Worm (Caenorhabditis elegans) whole organism, L3 larva: ENCODE data around the gene flp-18.

ENCODE experiments used
- R02D3.7 ChIP-seq: fragments of 150-350 bp; optimal IDR thresholded peaks from 2 replicates; lab custom pipeline; 2014; ENCODE audit warnings: missing biosample characterization, missing genetic modification characterization
- ZK546.5 ChIP-seq: sonication (generic microtip); optimal IDR thresholded peaks from 2 replicates; lab custom pipeline; 2017; ENCODE audit warnings: missing biosample characterization, missing genetic modification characterization
- aly-2 ChIP-seq: fragments of 150-350 bp; optimal IDR thresholded peaks from 2 replicates; lab custom pipeline; 2014; ENCODE audit warnings: missing biosample characterization, missing genetic modification characterization
- ama-1 ChIP-seq: fragments of 150-350 bp; optimal IDR thresholded peaks from 2 replicates; lab custom pipeline; 2018
- ceh-82 ChIP-seq: fragments of 150-350 bp; optimal IDR thresholded peaks from 2 replicates; lab custom pipeline; 2014; ENCODE audit warnings: missing biosample characterization, missing genetic modification characterization
- ceh-9 ChIP-seq: sonication (generic microtip); optimal IDR thresholded peaks from 2 replicates; lab custom pipeline; 2018; ENCODE audit warnings: missing biosample characterization, missing genetic modification characterization
- daf-12 ChIP-seq: fragments of 150-350 bp; optimal IDR thresholded peaks from 2 replicates; lab custom pipeline; 2014; ENCODE audit warnings: missing biosample characterization, missing genetic modification reagents, missing genetic modification characterization
- egl-27 ChIP-seq: sonication (generic microtip); optimal IDR thresholded peaks from 4 replicates; lab custom pipeline; 2017; ENCODE audit warnings: missing biosample characterization, missing genetic modification reagents, missing genetic modification characterization
- egl-5 ChIP-seq: fragments of 150-350 bp; optimal IDR thresholded peaks from 2 replicates; lab custom pipeline; 2017; ENCODE audit warnings: missing biosample characterization, missing genetic modification reagents, missing genetic modification characterization, inconsistent platforms
- elt-1 ChIP-seq: fragments of 150-350 bp; optimal IDR thresholded peaks from 2 replicates; lab custom pipeline; 2014; ENCODE audit warnings: missing biosample characterization, missing genetic modification characterization
- elt-3 ChIP-seq, 3 experiments: fragments of 150-350 bp in 1 of 3; sonication (generic microtip) in 2 of 3; optimal IDR thresholded peaks; 2 replicates in 2 of 3; 4 replicates in 1 of 3; lab custom pipeline; 2014 to 2017; ENCODE audit warnings: missing biosample characterization in 3 of 3, missing genetic modification characterization in 3 of 3
- eor-1 ChIP-seq, 2 experiments: fragments of 150-350 bp; optimal IDR thresholded peaks; 2 replicates each; lab custom pipeline; 2014 to 2018; ENCODE audit warnings: missing biosample characterization in 2 of 2, missing genetic modification characterization in 2 of 2
- fkh-10 ChIP-seq: sonication (generic microtip); optimal IDR thresholded peaks from 2 replicates; lab custom pipeline; 2017; ENCODE audit warnings: missing biosample characterization, missing genetic modification reagents, missing genetic modification characterization
- fkh-2 ChIP-seq: fragments of 150-350 bp; optimal IDR thresholded peaks from 2 replicates; lab custom pipeline; 2014; ENCODE audit warnings: missing biosample characterization, missing genetic modification reagents, missing genetic modification characterization
- fos-1 ChIP-seq: fragments of 150-350 bp; optimal IDR thresholded peaks from 2 replicates; lab custom pipeline; 2014; ENCODE audit warnings: missing biosample characterization, missing genetic modification characterization
- hmg-11 ChIP-seq: sonication (generic microtip); optimal IDR thresholded peaks from 2 replicates; lab custom pipeline; 2016; ENCODE audit warnings: missing genetic modification characterization, missing compliant biosample characterization
- jun-1 ChIP-seq: fragments of 150-350 bp; optimal IDR thresholded peaks from 2 replicates; lab custom pipeline; 2014; ENCODE audit warnings: missing biosample characterization, missing genetic modification reagents, missing genetic modification characterization
- lin-15B ChIP-seq: fragments of 150-350 bp; optimal IDR thresholded peaks from 2 replicates; lab custom pipeline; 2014; ENCODE audit warnings: missing biosample characterization, missing genetic modification characterization
- lin-39 ChIP-seq: fragments of 150-350 bp; optimal IDR thresholded peaks from 2 replicates; lab custom pipeline; 2018; ENCODE audit warnings: missing biosample characterization, missing genetic modification reagents, missing genetic modification characterization
- lsy-12 ChIP-seq: sonication (generic microtip); optimal IDR thresholded peaks from 2 replicates; lab custom pipeline; 2016; ENCODE audit warnings: mild to moderate bottlenecking, missing genetic modification characterization, missing compliant biosample characterization
- mdl-1 ChIP-seq: fragments of 150-350 bp; optimal IDR thresholded peaks from 2 replicates; lab custom pipeline; 2014; ENCODE audit warnings: missing biosample characterization, missing genetic modification characterization
- mml-1 ChIP-seq: fragments of 150-350 bp; sonication (generic microtip); optimal IDR thresholded peaks from 3 replicates; lab custom pipeline; 2014; ENCODE audit warnings: missing biosample characterization, missing genetic modification characterization
- nfya-1 ChIP-seq: sonication (generic microtip); optimal IDR thresholded peaks from 2 replicates; lab custom pipeline; 2017; ENCODE audit warnings: missing genetic modification characterization, mild to moderate bottlenecking, missing compliant biosample characterization, antibody characterized with exemption, moderate library complexity; ENCODE audit not compliant: insufficient read depth
- nhr-11 ChIP-seq: fragments of 150-350 bp; optimal IDR thresholded peaks from 2 replicates; lab custom pipeline; 2014; ENCODE audit warnings: missing biosample characterization, missing genetic modification characterization
- nhr-12 ChIP-seq: fragments of 150-350 bp; optimal IDR thresholded peaks from 2 replicates; lab custom pipeline; 2014; ENCODE audit warnings: missing biosample characterization, missing genetic modification characterization
- nhr-23 ChIP-seq: fragments of 150-350 bp; optimal IDR thresholded peaks from 2 replicates; lab custom pipeline; 2014; ENCODE audit warnings: missing biosample characterization, missing genetic modification reagents, missing genetic modification characterization
- nhr-237 ChIP-seq: fragments of 150-350 bp; optimal IDR thresholded peaks from 2 replicates; lab custom pipeline; 2014; ENCODE audit warnings: missing biosample characterization, missing genetic modification characterization
- nhr-25 ChIP-seq: sonication (generic microtip); optimal IDR thresholded peaks from 2 replicates; lab custom pipeline; 2017; ENCODE audit warnings: missing biosample characterization, missing genetic modification characterization
- nhr-28 ChIP-seq: fragments of 150-350 bp; optimal IDR thresholded peaks from 2 replicates; lab custom pipeline; 2014; ENCODE audit warnings: missing biosample characterization, missing genetic modification characterization
- nhr-43 ChIP-seq: sonication (generic microtip); optimal IDR thresholded peaks from 2 replicates; lab custom pipeline; 2016; ENCODE audit warnings: mild to moderate bottlenecking, missing genetic modification characterization, missing compliant biosample characterization; ENCODE audit not compliant: poor library complexity, severe bottlenecking
- nhr-67 ChIP-seq: fragments of 150-350 bp; optimal IDR thresholded peaks from 2 replicates; lab custom pipeline; 2014; ENCODE audit warnings: missing biosample characterization, missing genetic modification characterization
- nhr-76 ChIP-seq: fragments of 150-350 bp; sonication (generic microtip); optimal IDR thresholded peaks from 5 replicates; lab custom pipeline; 2014; ENCODE audit warnings: missing biosample characterization, missing genetic modification characterization
- nhr-77 ChIP-seq: fragments of 150-350 bp; optimal IDR thresholded peaks from 2 replicates; lab custom pipeline; 2014; ENCODE audit warnings: missing biosample characterization, missing genetic modification characterization
- pha-4 ChIP-seq: fragments of 150-350 bp; optimal IDR thresholded peaks from 2 replicates; lab custom pipeline; 2014; ENCODE audit warnings: missing biosample characterization, missing genetic modification reagents, missing genetic modification characterization
- sea-2 ChIP-seq: fragments of 150-350 bp; sonication (generic microtip); optimal IDR thresholded peaks from 4 replicates; lab custom pipeline; 2014; ENCODE audit warnings: missing biosample characterization, missing genetic modification reagents, missing genetic modification characterization
- skn-1 ChIP-seq: fragments of 150-350 bp; optimal IDR thresholded peaks from 2 replicates; lab custom pipeline; 2014; ENCODE audit warnings: missing biosample characterization, missing genetic modification characterization
- snpc-4 ChIP-seq: fragments of 150-350 bp; optimal IDR thresholded peaks from 2 replicates; lab custom pipeline; 2014; ENCODE audit warnings: missing biosample characterization, missing genetic modification characterization
- tbx-2 ChIP-seq: sonication (generic microtip); optimal IDR thresholded peaks from 2 replicates; lab custom pipeline; 2016; ENCODE audit warnings: mild to moderate bottlenecking, missing genetic modification characterization, missing compliant biosample characterization
- unc-39 ChIP-seq: sonication (generic microtip); optimal IDR thresholded peaks from 4 replicates; lab custom pipeline; 2017; ENCODE audit warnings: missing biosample characterization, missing genetic modification characterization
- unc-62 ChIP-seq: fragments of 150-350 bp; sonication (generic microtip); optimal IDR thresholded peaks from 4 replicates; lab custom pipeline; 2014; ENCODE audit warnings: missing biosample characterization, missing genetic modification reagents, missing genetic modification characterization
- zag-1 ChIP-seq: fragments of 150-350 bp; optimal IDR thresholded peaks from 2 replicates; lab custom pipeline; 2014; ENCODE audit warnings: missing biosample characterization, missing genetic modification characterization
- ztf-11 ChIP-seq: fragments of 150-350 bp; optimal IDR thresholded peaks from 2 replicates; lab custom pipeline; 2014; ENCODE audit warnings: missing biosample characterization, missing genetic modification characterization
- ztf-4 ChIP-seq: fragments of 150-350 bp; optimal IDR thresholded peaks from 2 replicates; lab custom pipeline; 2014; ENCODE audit warnings: missing biosample characterization, missing genetic modification characterization

The flp-18 gene

ce11 chrX:2978100-2978499, 40.3 kb downstream of the flp-18 start:
- TF ChIP-seq elt-3 (tag; optimal IDR thresholded peaks at IDR 0.05; lab: Kevin White, UChicago) (no peak), ama-1 (lab: Kevin White, UChicago) (no peak), ztf-4 (tag; lab: Kevin White, UChicago) (no peak), mdl-1 (no peak), ceh-9 (tag; lab: Kevin White, UChicago) (no peak), jun-1 (tag; lab: Kevin White, UChicago) (no peak), eor-1 (tag; optimal IDR thresholded peaks at IDR 0.05; lab: Kevin White, UChicago) (no peak), unc-39 (tag; lab: Kevin White, UChicago) (no peak), nhr-237 (no peak), nhr-67 (tag; lab: Kevin White, UChicago) (no peak), snpc-4 (tag; lab: Kevin White, UChicago) (no peak), nhr-12 (no peak), nfya-1 (tag; lab: Kevin White, UChicago) (no peak), ztf-11 (no peak), nhr-11 (tag; lab: Kevin White, UChicago) (no peak), skn-1 (tag; lab: Kevin White, UChicago) (no peak)

- TF ChIP-seq egl-5 (tag; lab: Kevin White, UChicago) (peak; percentile 33), jun-1 (tag; lab: Kevin White, UChicago) (no peak)
Measured at ce11 chrX:2976148-2976547, 42.2 kb downstream of the flp-18 start, which contains the start of gene aakg-3. TSS of gene aakg-3 (plus strand) at chrX:2976448.

- no peak for TF ChIP-seq egl-5 (tag; lab: Kevin White, UChicago)
- no peak for TF ChIP-seq elt-1 (tag; lab: Kevin White, UChicago)
- TF ChIP-seq nhr-25 (tag; lab: Kevin White, UChicago) = no peak
- TF ChIP-seq ceh-9 (tag; lab: Kevin White, UChicago) = no peak
- TF ChIP-seq nhr-28 (tag; lab: Kevin White, UChicago) = no peak
- no peak for TF ChIP-seq zag-1 (tag; lab: Kevin White, UChicago)
- no peak for TF ChIP-seq nhr-237
- TF ChIP-seq fos-1 (tag; lab: Kevin White, UChicago) = no peak
- no peak for TF ChIP-seq ama-1 (lab: Kevin White, UChicago)
- TF ChIP-seq ztf-4 (tag; lab: Kevin White, UChicago) = no peak
- no peak for TF ChIP-seq elt-3 (tag; optimal IDR thresholded peaks at IDR 0.05; lab: Kevin White, UChicago)
Measured at ce11 chrX:2975421-2975820, 42.9 kb downstream of the flp-18 start.

ce11 chrX:2972272-2973042, 45.9 kb downstream of the flp-18 start:
- TF ChIP-seq fos-1 (tag; lab: Kevin White, UChicago) (no peak), egl-27 (tag; lab: Kevin White, UChicago) (no peak), nhr-12 (no peak), R02D3.7 (no peak), mml-1 (tag; lab: Kevin White, UChicago) (no peak), lsy-12 (tag; lab: Kevin White, UChicago) (no peak), ZK546.5 (tag; lab: Kevin White, UChicago) (no peak), ceh-82 (no peak), nhr-76 (tag; lab: Kevin White, UChicago) (no peak), fkh-10 (GFP tag; lab: Kevin White, UChicago) (no peak), snpc-4 (tag; lab: Kevin White, UChicago) (no peak), pha-4 (peak; percentile 60), nhr-11 (tag; lab: Kevin White, UChicago) (no peak), nhr-28 (tag; lab: Kevin White, UChicago) (no peak), lin-39 (tag; lab: Kevin White, UChicago) (no peak), nhr-25 (tag; lab: Kevin White, UChicago) (peak; percentile 67), nhr-67 (tag; lab: Kevin White, UChicago) (no peak), daf-12 (tag; lab: Kevin White, UChicago) (no peak), nfya-1 (tag; lab: Kevin White, UChicago) (no peak), nhr-23 (peak; percentile 18), ztf-11 (no peak), mdl-1 (no peak), ama-1 (lab: Kevin White, UChicago) (peak; percentile 66), ceh-9 (tag; lab: Kevin White, UChicago) (no peak), sea-2 (GFP tag; lab: Kevin White, UChicago) (no peak), nhr-77 (tag; lab: Kevin White, UChicago) (no peak), lin-15B (tag; lab: Kevin White, UChicago) (no peak), hmg-11 (tag; lab: Kevin White, UChicago) (peak; percentile 15), unc-62 (GFP tag; lab: Kevin White, UChicago) (no peak), nhr-43 (no peak), zag-1 (tag; lab: Kevin White, UChicago) (no peak), fkh-2 (tag; lab: Kevin White, UChicago) (no peak), nhr-237 (no peak), tbx-2 (tag; lab: Kevin White, UChicago) (no peak), elt-1 (tag; lab: Kevin White, UChicago) (no peak), aly-2 (tag; lab: Kevin White, UChicago) (no peak), elt-3 (tag; optimal IDR thresholded peaks at IDR 0.05; lab: Kevin White, UChicago) (no peak)
